Worm (Caenorhabditis elegans): Measurements from ENCODE around the gene srd-21.

srd-21 gene

DNA sequence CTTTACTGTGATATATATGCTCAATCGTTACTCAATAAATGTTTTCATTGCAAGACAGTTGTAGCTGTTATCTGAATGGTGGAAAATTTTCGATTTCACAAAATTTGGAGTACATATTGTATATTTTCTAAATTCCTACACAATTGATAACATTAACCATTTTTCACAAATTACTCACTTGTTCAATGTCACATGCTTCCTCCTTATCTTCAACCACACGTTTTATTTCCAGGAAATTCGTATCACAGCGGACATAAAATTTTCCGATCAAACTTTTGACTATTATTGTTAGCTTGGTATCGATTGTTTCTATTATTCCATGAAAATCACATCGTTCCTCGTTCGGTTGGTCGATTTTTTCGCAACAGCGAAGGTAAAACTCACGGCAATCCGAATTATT lies 21.2 kb upstream of the srd-21 start:
- TF ChIP-seq med-1 (GFP tag; optimal IDR thresholded peaks at IDR 0.05; ENCODE audit: insufficient read depth) (no peak), ztf-23 (GFP tag; IDR thresholded peaks at IDR 0.05) (no peak), flt-1 (GFP tag; IDR thresholded peaks at IDR 0.05) (no peak), ztf-29 (GFP tag; IDR thresholded peaks at IDR 0.05) (no peak), tab-1 (GFP tag; IDR thresholded peaks at IDR 0.05) (no peak), cog-1 (tag; optimal IDR thresholded peaks at IDR 0.05) (no peak), klf-2 (GFP tag; conservative IDR thresholded peaks at IDR 0.05) (no peak), T22C8.4 (GFP tag; IDR thresholded peaks at IDR 0.05) (no peak), ref-1 (GFP tag; conservative IDR thresholded peaks at IDR 0.05) (no peak)

DNA sequence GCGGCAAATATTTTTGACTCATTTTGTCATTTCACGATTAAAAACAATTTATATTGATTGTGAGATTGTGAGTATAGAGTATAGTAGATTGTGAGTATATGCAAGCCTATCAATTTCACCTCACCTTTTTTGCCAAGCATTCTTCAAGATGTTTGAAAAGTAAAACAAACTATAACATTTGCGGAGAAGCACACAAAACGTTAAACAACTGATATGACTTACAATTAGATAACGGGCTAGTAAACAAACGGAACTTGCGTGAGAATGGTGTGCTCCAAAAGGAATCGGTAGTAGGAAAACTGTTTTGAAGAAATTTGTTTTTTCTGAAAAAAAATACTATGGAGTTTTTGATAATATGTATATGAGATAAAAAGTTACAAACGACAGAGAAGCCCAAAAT lies 19.6 kb upstream of the srd-21 start:
- TF ChIP-seq ref-1 (GFP tag; conservative IDR thresholded peaks at IDR 0.05) (no peak), cog-1 (tag; optimal IDR thresholded peaks at IDR 0.05) (no peak), ztf-23 (GFP tag; IDR thresholded peaks at IDR 0.05) (no peak), tab-1 (GFP tag; IDR thresholded peaks at IDR 0.05) (no peak), T22C8.4 (GFP tag; IDR thresholded peaks at IDR 0.05) (no peak), med-1 (GFP tag; optimal IDR thresholded peaks at IDR 0.05; ENCODE audit: insufficient read depth) (no peak), klf-2 (GFP tag; conservative IDR thresholded peaks at IDR 0.05) (no peak), flt-1 (GFP tag; IDR thresholded peaks at IDR 0.05) (no peak), ztf-29 (GFP tag; IDR thresholded peaks at IDR 0.05) (no peak)

DNA sequence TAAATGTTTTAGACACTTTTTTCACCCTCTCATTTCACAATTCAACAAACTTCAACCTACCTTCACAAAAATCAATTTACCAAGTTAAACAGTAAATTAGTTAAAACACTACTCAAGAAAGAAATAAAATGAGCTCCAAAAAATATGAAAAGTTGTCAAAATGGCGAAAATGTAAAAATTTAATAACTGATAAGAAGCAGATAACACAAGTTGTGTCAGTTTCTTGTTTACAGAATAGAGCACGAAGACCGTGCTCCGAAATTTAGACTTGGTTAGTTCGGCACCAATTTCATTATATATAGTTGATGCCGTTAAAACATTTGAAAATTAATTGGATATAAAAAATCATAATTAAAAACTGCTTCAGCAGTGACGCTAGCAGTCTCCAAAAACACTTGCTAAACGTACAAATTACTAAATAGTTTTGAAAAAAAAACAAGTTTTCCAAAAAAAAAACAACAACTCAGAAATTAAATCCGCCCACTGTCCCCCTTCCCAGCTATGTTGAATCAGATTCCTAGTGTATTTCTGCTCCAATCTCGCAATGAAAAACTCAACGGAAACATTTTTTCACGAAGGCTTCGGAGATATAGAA lies 18.8 kb upstream of the srd-21 start, which contains the start of gene srw-54:
Gene srw-54, plus strand, starts transcription at position 545 of the 595 bp plus-strand sequence.
- no peak for TF ChIP-seq ztf-29 (GFP tag; IDR thresholded peaks at IDR 0.05)
- TF ChIP-seq ref-1 (GFP tag; conservative IDR thresholded peaks at IDR 0.05) = no peak
- no peak for TF ChIP-seq T22C8.4 (GFP tag; IDR thresholded peaks at IDR 0.05)
- TF ChIP-seq flt-1 (GFP tag; IDR thresholded peaks at IDR 0.05) = no peak
- no peak for TF ChIP-seq ztf-23 (GFP tag; IDR thresholded peaks at IDR 0.05)
- TF ChIP-seq cog-1 (tag; optimal IDR thresholded peaks at IDR 0.05) = no peak
- no peak for TF ChIP-seq klf-2 (GFP tag; conservative IDR thresholded peaks at IDR 0.05)
- TF ChIP-seq med-1 (GFP tag; optimal IDR thresholded peaks at IDR 0.05; ENCODE audit: insufficient read depth) = no peak
- TF ChIP-seq tab-1 (GFP tag; IDR thresholded peaks at IDR 0.05) = no peak

DNA sequence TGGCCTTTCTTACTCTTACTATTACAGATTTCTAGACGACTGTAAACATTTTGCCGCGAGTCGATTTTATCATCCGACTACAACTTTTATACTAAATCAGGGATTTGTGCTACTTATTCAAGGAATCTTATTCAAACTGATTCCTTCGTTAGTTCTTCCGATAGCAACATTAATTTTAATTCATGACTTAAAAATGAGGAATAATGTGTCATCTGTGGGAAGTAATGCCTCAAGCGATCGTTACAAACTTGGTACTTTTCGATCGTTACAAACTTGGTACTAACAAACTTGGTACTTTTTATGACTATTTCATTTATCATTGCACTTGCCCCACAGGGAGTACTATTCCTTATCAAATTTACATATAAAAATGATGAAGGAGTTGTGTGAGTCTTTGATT lies 12.2 kb upstream of the srd-21 start, which contains the start of gene Y70C5A.4:
Gene Y70C5A.4, plus strand, starts transcription at position 301 of the 400 bp plus-strand sequence.
- TF ChIP-seq tab-1 (GFP tag; IDR thresholded peaks at IDR 0.05) (no peak), med-1 (GFP tag; optimal IDR thresholded peaks at IDR 0.05; ENCODE audit: insufficient read depth) (no peak), ztf-23 (GFP tag; IDR thresholded peaks at IDR 0.05) (no peak), cog-1 (tag; optimal IDR thresholded peaks at IDR 0.05) (no peak)

DNA sequence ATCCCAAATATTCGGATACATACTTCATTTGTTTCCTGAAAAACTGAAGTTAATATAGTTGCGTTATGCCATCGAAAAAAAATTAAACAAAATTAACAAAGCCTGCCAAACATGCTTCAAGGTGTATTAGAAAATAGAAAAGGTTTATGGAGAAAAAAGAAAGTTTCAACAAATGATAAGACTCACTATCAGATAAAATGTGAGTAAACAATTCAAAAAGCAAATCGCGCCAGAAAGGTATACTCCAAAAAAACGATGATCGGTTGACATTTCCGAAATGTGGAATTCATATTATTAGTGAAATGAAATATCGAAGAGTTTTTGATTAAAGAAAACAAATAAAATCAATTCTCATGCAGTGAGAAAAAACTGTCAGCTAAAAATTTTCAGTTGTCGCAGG lies 8.8 kb upstream of the srd-21 start, which contains the start of gene Y70C5A.3:
Gene Y70C5A.3, minus strand, starts transcription at position 50 of the 400 bp plus-strand sequence.
- TF ChIP-seq med-1 (GFP tag; optimal IDR thresholded peaks at IDR 0.05; ENCODE audit: insufficient read depth) = no peak
- no peak for TF ChIP-seq ref-1 (GFP tag; conservative IDR thresholded peaks at IDR 0.05)
- no peak for TF ChIP-seq cog-1 (tag; optimal IDR thresholded peaks at IDR 0.05)
- TF ChIP-seq flt-1 (GFP tag; IDR thresholded peaks at IDR 0.05) = no peak
- no peak for TF ChIP-seq T22C8.4 (GFP tag; IDR thresholded peaks at IDR 0.05)
- TF ChIP-seq ztf-23 (GFP tag; IDR thresholded peaks at IDR 0.05) = no peak
- TF ChIP-seq ztf-29 (GFP tag; IDR thresholded peaks at IDR 0.05) = no peak
- TF ChIP-seq klf-2 (GFP tag; conservative IDR thresholded peaks at IDR 0.05) = no peak
- no peak for TF ChIP-seq tab-1 (GFP tag; IDR thresholded peaks at IDR 0.05)

DNA sequence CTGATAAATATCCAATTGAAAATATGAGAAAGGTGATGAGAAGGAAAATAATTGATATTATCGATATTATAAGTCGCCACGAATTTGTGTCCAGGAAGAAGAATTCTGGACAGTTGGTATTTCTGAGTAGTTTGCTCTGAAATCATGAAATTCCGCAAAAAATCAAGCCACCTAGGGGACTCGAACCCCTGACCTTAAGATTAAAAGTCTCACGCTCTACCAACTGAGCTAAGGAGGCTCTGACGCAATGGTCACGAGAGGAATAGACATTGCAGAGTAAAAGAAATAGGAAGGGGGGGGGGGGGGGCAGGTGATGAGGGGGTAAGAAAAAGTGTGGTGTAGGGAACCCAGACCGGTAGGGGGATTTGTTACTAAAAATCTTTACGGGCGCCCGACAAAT lies 7.8 kb upstream of the srd-21 start:
- no peak for TF ChIP-seq klf-2 (GFP tag; conservative IDR thresholded peaks at IDR 0.05)
- TF ChIP-seq ztf-29 (GFP tag; IDR thresholded peaks at IDR 0.05) = no peak
- peak; percentile 52; the same call in 1 of the 2 replicates for TF ChIP-seq ref-1 (GFP tag; conservative IDR thresholded peaks at IDR 0.05)
- peak; percentile 71; the same call in 1 of the 2 replicates for TF ChIP-seq tab-1 (GFP tag; IDR thresholded peaks at IDR 0.05)
- TF ChIP-seq cog-1 (tag; optimal IDR thresholded peaks at IDR 0.05) = no peak
- no peak for TF ChIP-seq T22C8.4 (GFP tag; IDR thresholded peaks at IDR 0.05)
- TF ChIP-seq ztf-23 (GFP tag; IDR thresholded peaks at IDR 0.05) = no peak
- TF ChIP-seq med-1 (GFP tag; optimal IDR thresholded peaks at IDR 0.05; ENCODE audit: insufficient read depth) = no peak
- peak; percentile 84 for TF ChIP-seq flt-1 (GFP tag; IDR thresholded peaks at IDR 0.05)

DNA sequence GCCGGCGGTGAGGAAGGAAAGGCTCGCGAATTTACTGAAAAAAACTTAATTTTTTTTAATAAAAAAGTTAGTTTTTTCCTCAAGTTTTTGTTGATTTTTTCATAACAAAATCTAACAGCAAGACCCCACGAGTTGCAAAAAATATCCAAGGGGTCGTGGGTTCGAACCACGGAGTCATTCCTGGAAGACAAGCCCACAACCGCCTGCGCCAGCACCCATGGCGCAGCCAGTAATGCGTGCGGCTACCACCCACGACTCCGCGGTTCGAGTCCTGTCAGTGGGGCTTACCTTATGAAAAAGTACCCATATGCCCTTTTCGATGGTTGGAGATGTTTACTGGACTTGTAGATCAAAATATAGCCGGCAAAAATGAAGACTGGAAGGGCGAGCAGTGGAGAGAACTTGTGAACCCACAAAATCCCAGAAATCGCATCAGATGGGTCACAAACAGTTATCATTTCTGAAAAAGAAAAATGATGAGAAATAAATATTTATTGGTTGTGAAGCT lies 6.9 kb upstream of the srd-21 start, which contains the start of gene Y70C5A.2:
Gene Y70C5A.2, minus strand, starts transcription at position 458 of the 508 bp plus-strand sequence.
- TF ChIP-seq flt-1 (GFP tag; IDR thresholded peaks at IDR 0.05) (no peak), ztf-29 (GFP tag; IDR thresholded peaks at IDR 0.05) (no peak), ztf-23 (GFP tag; IDR thresholded peaks at IDR 0.05) (no peak), T22C8.4 (GFP tag; IDR thresholded peaks at IDR 0.05) (no peak), klf-2 (GFP tag; conservative IDR thresholded peaks at IDR 0.05) (no peak), ref-1 (GFP tag; conservative IDR thresholded peaks at IDR 0.05) (no peak), cog-1 (tag; optimal IDR thresholded peaks at IDR 0.05) (no peak), med-1 (GFP tag; optimal IDR thresholded peaks at IDR 0.05; ENCODE audit: insufficient read depth) (no peak), tab-1 (GFP tag; IDR thresholded peaks at IDR 0.05) (no peak)

DNA sequence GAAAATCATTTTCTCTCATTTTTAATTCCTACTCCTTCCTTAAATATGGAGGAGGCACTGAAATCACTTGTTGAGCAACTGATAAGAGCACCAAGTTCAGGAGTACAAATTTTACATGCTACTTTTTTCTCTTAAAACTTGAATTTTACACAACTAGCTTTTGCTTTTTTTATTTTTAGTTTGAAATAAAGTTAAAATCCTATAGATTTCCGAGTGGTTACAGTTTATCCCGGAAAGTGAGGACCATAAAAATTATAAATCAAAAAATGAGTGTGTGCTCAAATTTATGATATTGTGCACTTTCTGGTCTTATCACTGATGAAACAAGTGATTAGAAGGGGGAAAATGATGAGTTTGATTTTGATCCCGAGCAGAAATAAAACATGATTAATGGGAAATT lies 1.7 kb upstream of the srd-21 start, which contains the start of gene oac-53:
Gene oac-53, minus strand, starts transcription at position 9 of the 400 bp plus-strand sequence.
- no peak for TF ChIP-seq flt-1 (GFP tag; IDR thresholded peaks at IDR 0.05)
- no peak for TF ChIP-seq klf-2 (GFP tag; conservative IDR thresholded peaks at IDR 0.05)

DNA sequence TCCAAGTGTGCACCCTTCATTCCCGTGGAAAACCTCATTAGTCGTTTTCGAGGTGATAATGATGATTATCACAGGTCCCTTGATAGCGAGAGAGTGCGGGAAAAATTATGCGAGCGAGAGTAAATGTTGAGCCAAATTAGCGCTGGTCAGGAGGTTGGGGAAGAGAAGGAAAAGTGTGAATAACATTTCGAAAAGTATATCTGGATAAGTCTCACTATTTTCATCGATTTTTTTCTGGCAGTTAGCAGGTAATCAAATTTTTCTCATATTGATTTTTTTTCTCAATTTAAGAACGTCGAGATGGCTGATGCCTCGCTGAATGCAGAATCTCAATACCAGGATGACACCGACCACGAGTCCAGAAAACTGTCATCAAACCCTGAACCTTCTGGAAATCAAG lies 709 bp upstream of the srd-21 start, which contains the start of gene W06G6.2:
Gene W06G6.2, plus strand, starts transcription at position 301 of the 400 bp plus-strand sequence.
- TF ChIP-seq ztf-29 (GFP tag; IDR thresholded peaks at IDR 0.05) (no peak), ztf-23 (GFP tag; IDR thresholded peaks at IDR 0.05) (no peak), ref-1 (GFP tag; conservative IDR thresholded peaks at IDR 0.05) (no peak), T22C8.4 (GFP tag; IDR thresholded peaks at IDR 0.05) (no peak), cog-1 (tag; optimal IDR thresholded peaks at IDR 0.05) (no peak), klf-2 (GFP tag; conservative IDR thresholded peaks at IDR 0.05) (no peak), med-1 (GFP tag; optimal IDR thresholded peaks at IDR 0.05; ENCODE audit: insufficient read depth) (no peak), tab-1 (GFP tag; IDR thresholded peaks at IDR 0.05) (no peak), flt-1 (GFP tag; IDR thresholded peaks at IDR 0.05) (no peak)

Data from whole organism, midembryonic.